Fruit fly (Drosophila melanogaster): ENCODE data around the gene CG33644.

CG33644 gene

DNA sequence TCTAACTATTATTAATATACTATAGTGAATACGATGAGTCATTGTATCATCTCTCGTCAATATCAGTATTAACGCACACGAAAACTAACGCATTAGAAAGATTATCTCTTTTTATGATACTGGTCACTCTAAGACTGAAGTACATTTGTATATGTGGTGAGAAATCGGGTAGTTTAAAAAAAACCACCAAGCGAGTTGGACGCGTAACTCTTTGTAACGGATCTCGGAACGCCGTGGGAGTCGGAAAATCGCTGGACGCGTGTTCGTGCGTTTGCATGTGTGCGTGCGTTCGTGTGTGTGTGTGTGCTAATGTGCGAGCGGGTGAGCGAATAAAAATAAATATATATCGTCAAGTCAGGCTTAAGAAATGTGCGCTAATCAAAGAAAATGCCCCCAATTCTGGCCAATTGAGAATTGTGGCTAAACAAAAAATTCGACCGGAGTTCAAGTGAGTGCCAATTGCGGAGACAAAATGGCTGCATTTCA lies 18.1 kb downstream of the CG33644 start, which contains the start of gene kuz (continued):
- TF ChIP-seq hth (optimal IDR thresholded peaks at IDR 0.05): no peak
- peak; percentile 66; the same call in 1 of the 2 replicates for TF ChIP-seq ato (GFP tag; IDR thresholded peaks at IDR 0.05; ENCODE audit: partially characterized antibody)
- peak; percentile 4 for TF ChIP-seq CG1647 (GFP tag; optimal IDR thresholded peaks at IDR 0.05)
- TF ChIP-seq CG15269 (tag; optimal IDR thresholded peaks at IDR 0.05): peak; percentile 9
- no peak for TF ChIP-seq Abd-B (GFP tag; optimal IDR thresholded peaks at IDR 0.05)
- TF ChIP-seq Fer1 (GFP tag; optimal IDR thresholded peaks at IDR 0.05): peak; percentile 48
- TF ChIP-seq Taf1 (GFP tag; IDR thresholded peaks at IDR 0.05): 0 out of 2 replicates have a peak, but pooled peaks have one; percentile 32
- no peak; the same call in 1 of the 2 replicates for TF ChIP-seq Rfx (GFP tag; IDR thresholded peaks at IDR 0.05)
- peak; percentile 28 for TF ChIP-seq ash1 (GFP tag; optimal IDR thresholded peaks at IDR 0.05)
- TF ChIP-seq CG7271 (tag; optimal IDR thresholded peaks at IDR 0.05): no peak
- TF ChIP-seq ham (GFP tag; IDR thresholded peaks at IDR 0.05): no peak
- peak; percentile 8 for TF ChIP-seq Bteb2 (GFP tag; optimal IDR thresholded peaks at IDR 0.05)
- peak; percentile 38 for TF ChIP-seq CG10267 (tag; optimal IDR thresholded peaks at IDR 0.05)
- TF ChIP-seq Ssrp (tag; optimal IDR thresholded peaks at IDR 0.05): no peak
- TF ChIP-seq ems (GFP tag; optimal IDR thresholded peaks at IDR 0.05): peak; percentile 19
- TF ChIP-seq Gsc (GFP tag; IDR thresholded peaks at IDR 0.05): no peak
- no peak for TF ChIP-seq vfl (GFP tag; optimal IDR thresholded peaks at IDR 0.05)
- TF ChIP-seq CG11560 (tag; IDR thresholded peaks at IDR 0.05): no peak
- peak; percentile 21 for TF ChIP-seq CG17568 (GFP tag; optimal IDR thresholded peaks at IDR 0.05)
- TF ChIP-seq Atf3 (GFP tag; optimal IDR thresholded peaks at IDR 0.05): no peak
- TF ChIP-seq CG13424 (tag; optimal IDR thresholded peaks at IDR 0.05): peak; percentile 30
- no peak for TF ChIP-seq CG18764 (GFP tag; optimal IDR thresholded peaks at IDR 0.05)
- peak; percentile 99 for TF ChIP-seq sqz (GFP tag; optimal IDR thresholded peaks at IDR 0.05)
- no peak for TF ChIP-seq maf-S (GFP tag; optimal IDR thresholded peaks at IDR 0.05)
- no peak for TF ChIP-seq Sin3A (optimal IDR thresholded peaks at IDR 0.05)
- TF ChIP-seq NC2α (GFP tag; optimal IDR thresholded peaks at IDR 0.05): no peak
- peak; percentile 49 for TF ChIP-seq CG13624 (GFP tag; optimal IDR thresholded peaks at IDR 0.05)
- peak; percentile 42 for TF ChIP-seq dmrt99B (tag; optimal IDR thresholded peaks at IDR 0.05)
- TF ChIP-seq wdn (GFP tag; IDR thresholded peaks at IDR 0.05): no peak
- TF ChIP-seq corto (GFP tag; optimal IDR thresholded peaks at IDR 0.05): no peak
- no peak for TF ChIP-seq CG10654 (GFP tag; optimal IDR thresholded peaks at IDR 0.05)
- peak; percentile 21 for TF ChIP-seq Hey (tag; optimal IDR thresholded peaks at IDR 0.05)
- TF ChIP-seq row (GFP tag; IDR thresholded peaks at IDR 0.05): peak; percentile 69; the same call in 2 of the 3 replicates
- TF ChIP-seq Hr51 (GFP tag; optimal IDR thresholded peaks at IDR 0.05): peak in 1 of 2 experiments; percentile 7
- no peak for TF ChIP-seq mld (GFP tag; IDR thresholded peaks at IDR 0.05; ENCODE audit: partially characterized antibody)
- no peak; the same call in 2 of the 3 replicates for TF ChIP-seq CG11456 (GFP tag; IDR thresholded peaks at IDR 0.05)
- no peak for TF ChIP-seq Dfd (GFP tag; optimal IDR thresholded peaks at IDR 0.05)
- TF ChIP-seq CG12942 (GFP tag; optimal IDR thresholded peaks at IDR 0.05): no peak
- TF ChIP-seq odd (GFP tag; optimal IDR thresholded peaks at IDR 0.05): peak; percentile 21
- TF ChIP-seq CG5180 (GFP tag; optimal IDR thresholded peaks at IDR 0.05): no peak
- TF ChIP-seq dimm (GFP tag; IDR thresholded peaks at IDR 0.05): no peak
- no peak for TF ChIP-seq C15 (GFP tag; IDR thresholded peaks at IDR 0.05)
- no peak for TF ChIP-seq CG17612 (GFP tag; IDR thresholded peaks at IDR 0.05)
- TF ChIP-seq her (GFP tag; optimal IDR thresholded peaks at IDR 0.05): peak; percentile 21
- TF ChIP-seq CG13894 (tag; optimal IDR thresholded peaks at IDR 0.05): peak; percentile 82
- TF ChIP-seq Dad (GFP tag; optimal IDR thresholded peaks at IDR 0.05): peak; percentile 19
- TF ChIP-seq tx (GFP tag; optimal IDR thresholded peaks at IDR 0.05): peak; percentile 4
- TF ChIP-seq Fer3 (tag; optimal IDR thresholded peaks at IDR 0.05): peak; percentile 49
- TF ChIP-seq CG17802 (tag; optimal IDR thresholded peaks at IDR 0.05): no peak
- TF ChIP-seq CG11723 (GFP tag; optimal IDR thresholded peaks at IDR 0.05): no peak
- TF ChIP-seq HLH54F (GFP tag; optimal IDR thresholded peaks at IDR 0.05): no peak

Data from whole organism, embryonic.